Worm (Caenorhabditis elegans): ENCODE measurements around the gene tag-30.
"Not testable (repeated sequence)": the region's sequence is repeated elsewhere in the genome, so short reads cannot be mapped to it uniquely, and the experiment has no call there.

- TF ChIP-seq ztf-11 (tag; optimal IDR thresholded peaks at IDR 0.05); ama-1 (optimal IDR thresholded peaks at IDR 0.05): not testable (repeated sequence)
Observed at ce11 chrIV:11828012-11828411, 26.9 kb downstream of the tag-30 start, which contains the start of gene M117.6.
